Worm (Caenorhabditis elegans) whole organism, L4 larva: ENCODE results near the gene srbc-60.
"Not testable (repeated sequence)": the region's sequence is repeated elsewhere in the genome, so short reads cannot be mapped to it uniquely, and the experiment has no call there.

Source experiments
- daf-19 ChIP-seq: fragments of 200-800 bp; sonication (Bioruptor generic); conservative IDR thresholded peaks from 2 replicates; pipeline ENCODE4 v1.3.6; 2022; ENCODE audit warnings: missing genetic modification characterization, missing compliant biosample characterization
- fos-1 ChIP-seq: fragments of 150-350 bp; optimal IDR thresholded peaks from 2 replicates; lab custom pipeline; 2014; ENCODE audit warnings: missing biosample characterization, missing genetic modification characterization
- jun-1 ChIP-seq: fragments of 150-350 bp; optimal IDR thresholded peaks from 2 replicates; lab custom pipeline; 2014; ENCODE audit warnings: missing biosample characterization, missing genetic modification reagents, missing genetic modification characterization
- lsy-2 ChIP-seq, 2 experiments: fragments of 150-350 bp in 1 of 2; sonication (generic microtip) in 1 of 2; optimal IDR thresholded peaks; 2 replicates each; lab custom pipeline; 2014 to 2017; ENCODE audit warnings: missing biosample characterization in 2 of 2, missing genetic modification characterization in 2 of 2
- php-3 ChIP-seq: fragments of 200-800 bp; sonication (Bioruptor generic); IDR thresholded peaks from 2 replicates; pipeline ENCODE4 v1.3.6; 2022; ENCODE audit warnings: missing genetic modification reagents, missing genetic modification characterization, missing compliant biosample characterization
- rbr-2 ChIP-seq: sonication (generic microtip); optimal IDR thresholded peaks from 2 replicates; lab custom pipeline; 2016; ENCODE audit warnings: missing genotype, missing genetic modification characterization, missing compliant biosample characterization

DNA sequence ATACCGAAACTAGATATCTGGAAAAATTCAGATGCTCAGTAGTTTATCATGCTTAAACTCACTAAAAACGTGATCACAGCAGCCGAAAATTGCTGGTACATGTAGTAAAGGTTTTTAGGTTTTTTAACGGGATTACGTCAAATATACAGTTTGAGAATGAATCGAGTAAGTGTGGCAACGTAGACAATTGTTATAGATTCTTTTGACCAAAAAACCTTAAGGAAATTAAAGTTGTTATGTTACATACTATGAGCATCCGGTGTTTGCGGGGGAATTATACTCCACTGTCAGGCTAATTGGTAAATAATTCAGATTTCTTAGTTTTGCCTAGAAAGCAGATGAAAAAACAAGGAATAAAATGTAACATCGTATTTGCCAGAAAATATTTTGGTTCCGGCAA lies 40.5 kb downstream of the srbc-60 start, which contains the start of gene srx-32:
- not testable (repeated sequence) for TF ChIP-seq daf-19 (GFP tag; lab: Robert Waterston, UW); fos-1 (tag; lab: Kevin White, UChicago); jun-1 (tag; lab: Kevin White, UChicago); php-3; lsy-2 (tag; optimal IDR thresholded peaks at IDR 0.05; lab: Kevin White, UChicago); rbr-2 (tag; lab: Kevin White, UChicago)
